Fruit fly (Drosophila melanogaster) whole organism, prepupa: ENCODE measurements around the gene Kap3.

Source experiments
- CG32006 ChIP-seq: fragments of 200-800 bp; sonication (Bioruptor generic); optimal IDR thresholded peaks from 3 replicates; lab custom pipeline; 2017; ENCODE audit warnings: missing biosample characterization, mild to moderate bottlenecking, missing genetic modification characterization
- CG8319 ChIP-seq: fragments of 200-800 bp; sonication (Bioruptor generic); optimal IDR thresholded peaks from 3 replicates; lab custom pipeline; 2016; ENCODE audit warnings: missing biosample characterization, missing genetic modification characterization
- Met ChIP-seq: fragments of 200-800 bp; sonication (Bioruptor generic); optimal IDR thresholded peaks from 3 replicates; lab custom pipeline; 2016; ENCODE audit warnings: missing biosample characterization, missing genetic modification characterization
- Sox102F ChIP-seq: fragments of 200-800 bp; sonication (Bioruptor generic); optimal IDR thresholded peaks from 2 replicates; lab custom pipeline; 2016; ENCODE audit warnings: missing biosample characterization, mild to moderate bottlenecking, missing genetic modification characterization
- achi ChIP-seq: fragments of 200-800 bp; sonication (Bioruptor generic); optimal IDR thresholded peaks from 3 replicates; lab custom pipeline; 2016; ENCODE audit warnings: missing biosample characterization, missing genetic modification characterization
- dsx ChIP-seq: fragments of 200-800 bp; optimal IDR thresholded peaks from 3 replicates; lab custom pipeline; 2019; ENCODE audit warnings: missing biosample characterization, mild to moderate bottlenecking, missing genetic modification characterization, moderate library complexity; ENCODE audit not compliant: poor library complexity, severe bottlenecking

dm6 chrX:11374320-11374719 lies 34.4 kb upstream of the Kap3 start:
- no peak for TF ChIP-seq Sox102F
- no peak for TF ChIP-seq dsx (GFP tag; lab: Kevin White, UChicago)
- TF ChIP-seq Met (GFP tag; lab: Kevin White, UChicago), result no peak
- no peak for TF ChIP-seq achi
- no peak for TF ChIP-seq CG32006 (GFP tag; lab: Kevin White, UChicago)
- TF ChIP-seq CG8319 (GFP tag; lab: Kevin White, UChicago), result no peak
